Fruit fly (Drosophila melanogaster) Kc167 (cell line): ENCODE results near the gene CG14185.

Experiments used
- Sin3A ChIP-seq: fragments of >200 bp; optimal IDR thresholded peaks from 2 replicates; lab custom pipeline; 2018; ENCODE audit warnings: missing external identifiers
- h ChIP-seq: fragments of >200 bp; optimal IDR thresholded peaks from 3 replicates; lab custom pipeline; 2018; ENCODE audit warnings: missing external identifiers
- insv ChIP-seq: fragments of >200 bp; optimal IDR thresholded peaks from 3 replicates; lab custom pipeline; 2018; ENCODE audit warnings: missing external identifiers
- psq ChIP-seq: fragments of >200 bp; optimal IDR thresholded peaks from 2 replicates; lab custom pipeline; 2017; ENCODE audit warnings: missing external identifiers
- ttk ChIP-seq: sonication (Bioruptor generic); optimal IDR thresholded peaks from 2 replicates; lab custom pipeline; 2017; ENCODE audit warnings: missing external identifiers

DNA sequence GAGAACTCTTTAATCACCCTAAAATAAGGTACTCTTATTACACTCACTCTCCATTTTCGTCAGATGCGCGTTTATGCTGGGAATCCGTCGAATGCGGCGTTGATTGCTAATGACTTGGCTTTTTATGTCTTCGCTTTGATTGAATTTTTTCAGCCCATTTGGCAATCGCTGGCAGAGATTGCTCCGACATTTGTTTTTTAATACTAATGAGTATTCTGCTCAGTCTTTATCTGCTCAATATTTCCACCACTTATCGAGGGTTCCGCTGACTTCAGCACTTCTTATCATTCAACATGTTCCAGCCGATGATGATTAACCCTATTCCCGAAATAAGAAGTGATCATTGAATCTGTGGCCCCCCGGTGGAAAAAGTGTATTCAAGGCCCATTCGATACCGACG lies 25.7 kb downstream of the CG14185 start, which contains the start of gene obst-J:
- no peak for TF ChIP-seq ttk (lab: Kevin White, UChicago)
- no peak for TF ChIP-seq h
- no peak for TF ChIP-seq Sin3A (lab: Kevin White, UChicago)
- no peak for TF ChIP-seq psq (lab: Kevin White, UChicago)
- TF ChIP-seq insv: no peak
